5 fruit fly cellular contexts compared by ENCODE assay signal in genomic region chr3L:2572907-2573591, dm6.
TF ChIP-seq lines count a peak whose summit lies in the region.

No protein-coding gene starts in this region.

- no peak for TF ChIP-seq CTCF in whole organism, embryonic (GFP tag; optimal IDR thresholded peaks at IDR 0.05; lab: Kevin White, UChicago)

TF ChIP-seq in whole organism, adult, 20 proteins besides CTCF, POLR2A, EP300 and RAD21:
- TF ChIP-seq ovo (GFP tag; optimal IDR thresholded peaks at IDR 0.05; lab: Kevin White, UChicago) = no peak
- TF ChIP-seq CG33017 (tag; optimal IDR thresholded peaks at IDR 0.05; lab: Kevin White, UChicago) = peak; percentile 27
- TF ChIP-seq Crg-1 (GFP tag; optimal IDR thresholded peaks at IDR 0.05; lab: Kevin White, UChicago) = peak; percentile 13
- peak; percentile 69 for TF ChIP-seq cic (GFP tag; optimal IDR thresholded peaks at IDR 0.05; lab: Kevin White, UChicago)
- TF ChIP-seq kay (GFP tag; lab: Kevin White, UChicago; ENCODE audit: borderline replicate concordance) = peak; percentile 98
- no peak for TF ChIP-seq CG1620 (GFP tag; optimal IDR thresholded peaks at IDR 0.05; lab: Kevin White, UChicago)
- TF ChIP-seq CG11617 (GFP tag; optimal IDR thresholded peaks at IDR 0.05; lab: Kevin White, UChicago) = peak; percentile 0

TF ChIP-seq in whole organism, embryonic, 481 proteins besides CTCF, POLR2A, EP300 and RAD21 (continues in another document):
- no peak for TF ChIP-seq pho (GFP tag; optimal IDR thresholded peaks at IDR 0.05; lab: Kevin White, UChicago)
- no peak for TF ChIP-seq CG12155 (GFP tag; optimal IDR thresholded peaks at IDR 0.05; lab: Kevin White, UChicago)
- peak in 1 of 2 experiments; percentile 64 for TF ChIP-seq eve (GFP tag; optimal IDR thresholded peaks at IDR 0.05; lab: Kevin White, UChicago)
- TF ChIP-seq GATAe (GFP tag; conservative IDR thresholded peaks at IDR 0.05; lab: Robert Waterston, UW) = peak; percentile 50; the same call in 1 of the 2 replicates
- peak; percentile 35 for TF ChIP-seq sd (tag; optimal IDR thresholded peaks at IDR 0.05; lab: Kevin White, UChicago)
- TF ChIP-seq lbe (GFP tag; optimal IDR thresholded peaks at IDR 0.05; lab: Kevin White, UChicago) = peak; percentile 42
- no peak for TF ChIP-seq CG30020 (tag; optimal IDR thresholded peaks at IDR 0.05; lab: Kevin White, UChicago)
- TF ChIP-seq CG34376 (GFP tag; optimal IDR thresholded peaks at IDR 0.05; lab: Kevin White, UChicago) = peak; percentile 87
- TF ChIP-seq CG17612 (GFP tag; IDR thresholded peaks at IDR 0.05; lab: Robert Waterston, UW) = no peak
- TF ChIP-seq sug (tag; optimal IDR thresholded peaks at IDR 0.05; lab: Kevin White, UChicago) = peak; percentile 82
- TF ChIP-seq CG6791 (GFP tag; IDR thresholded peaks at IDR 0.05; lab: Robert Waterston, UW; ENCODE audit: partially characterized antibody) = no peak
- no peak for TF ChIP-seq Hand (GFP tag; optimal IDR thresholded peaks at IDR 0.05; lab: Kevin White, UChicago)
- TF ChIP-seq CG10147 (GFP tag; optimal IDR thresholded peaks at IDR 0.05; lab: Kevin White, UChicago) = peak; percentile 16
- TF ChIP-seq gro (GFP tag; optimal IDR thresholded peaks at IDR 0.05; lab: Kevin White, UChicago) = peak; percentile 36
- TF ChIP-seq corto (GFP tag; optimal IDR thresholded peaks at IDR 0.05; lab: Kevin White, UChicago) = peak; percentile 72
- TF ChIP-seq CG6765 (GFP tag; optimal IDR thresholded peaks at IDR 0.05; lab: Kevin White, UChicago) = no peak
- TF ChIP-seq Ravus (GFP tag; IDR thresholded peaks at IDR 0.05; lab: Robert Waterston, UW) = no peak
- peak; percentile 41 for TF ChIP-seq ftz-f1 (GFP tag; optimal IDR thresholded peaks at IDR 0.05; lab: Kevin White, UChicago)
- TF ChIP-seq exex (tag; optimal IDR thresholded peaks at IDR 0.05; lab: Kevin White, UChicago) = peak; percentile 94
- TF ChIP-seq CG7987 (GFP tag; optimal IDR thresholded peaks at IDR 0.05; lab: Kevin White, UChicago) = peak; percentile 3
- peak; percentile 59; the same call in 1 of the 2 replicates for TF ChIP-seq rib (GFP tag; IDR thresholded peaks at IDR 0.05; lab: Robert Waterston, UW)

TF ChIP-seq in whole organism, prepupa, 60 proteins besides CTCF, POLR2A, EP300 and RAD21:
- TF ChIP-seq Eip93F (GFP tag; optimal IDR thresholded peaks at IDR 0.05; lab: Kevin White, UChicago) = peak; percentile 86
- TF ChIP-seq Sox102F (GFP tag; optimal IDR thresholded peaks at IDR 0.05; lab: Kevin White, UChicago) = no peak
- peak; percentile 75 for TF ChIP-seq vri (GFP tag; optimal IDR thresholded peaks at IDR 0.05; lab: Kevin White, UChicago)
- no peak for TF ChIP-seq net (GFP tag; optimal IDR thresholded peaks at IDR 0.05; lab: Kevin White, UChicago)
- peak in 1 of 2 experiments; percentile 32 for TF ChIP-seq ss (GFP tag; optimal IDR thresholded peaks at IDR 0.05; lab: Kevin White, UChicago)
- TF ChIP-seq fkh (GFP tag; optimal IDR thresholded peaks at IDR 0.05; lab: Kevin White, UChicago) = peak; percentile 39
- peak; percentile 27 for TF ChIP-seq CG6854 (GFP tag; optimal IDR thresholded peaks at IDR 0.05; lab: Kevin White, UChicago)
- TF ChIP-seq svp (GFP tag; lab: Kevin White, UChicago) = peak; percentile 95

TF ChIP-seq in whole organism, pupa, 21 proteins besides CTCF, POLR2A, EP300 and RAD21:
- TF ChIP-seq CG14655 (GFP tag; optimal IDR thresholded peaks at IDR 0.05; lab: Kevin White, UChicago) (no peak), EcR (GFP tag; optimal IDR thresholded peaks at IDR 0.05; lab: Kevin White, UChicago) (peak; percentile 75)

TF ChIP-seq in whole organism, wandering third instar larva, 38 proteins besides CTCF, POLR2A, EP300 and RAD21:
- TF ChIP-seq sage (GFP tag; optimal IDR thresholded peaks at IDR 0.05; lab: Kevin White, UChicago) (peak; percentile 68), brk (GFP tag; optimal IDR thresholded peaks at IDR 0.05; lab: Kevin White, UChicago) (peak; percentile 64), h (GFP tag; optimal IDR thresholded peaks at IDR 0.05; lab: Kevin White, UChicago) (peak; percentile 25), dl (GFP tag; optimal IDR thresholded peaks at IDR 0.05; lab: Kevin White, UChicago; ENCODE audit: insufficient read depth in 1 of 2, partially characterized antibody in 2 of 2) (no peak), Hr83 (GFP tag; optimal IDR thresholded peaks at IDR 0.05; lab: Kevin White, UChicago; ENCODE audit: poor library complexity, severe bottlenecking) (peak; percentile 53), N (GFP tag; optimal IDR thresholded peaks at IDR 0.05; lab: Kevin White, UChicago) (no peak), Hnf4 (GFP tag; optimal IDR thresholded peaks at IDR 0.05; lab: Kevin White, UChicago) (peak; percentile 73), Dfd (GFP tag; optimal IDR thresholded peaks at IDR 0.05; lab: Kevin White, UChicago) (no peak), CG32264 (GFP tag; optimal IDR thresholded peaks at IDR 0.05; lab: Kevin White, UChicago) (peak; percentile 3), Sp1 (GFP tag; optimal IDR thresholded peaks at IDR 0.05; lab: Kevin White, UChicago) (peak; percentile 28), rgr (GFP tag; optimal IDR thresholded peaks at IDR 0.05; lab: Kevin White, UChicago) (peak; percentile 64), tai (GFP tag; optimal IDR thresholded peaks at IDR 0.05; lab: Kevin White, UChicago) (peak; percentile 50), OdsH (GFP tag; optimal IDR thresholded peaks at IDR 0.05; lab: Kevin White, UChicago) (no peak), Jra (GFP tag; optimal IDR thresholded peaks at IDR 0.05; lab: Kevin White, UChicago) (peak; percentile 42), Mio (GFP tag; optimal IDR thresholded peaks at IDR 0.05; lab: Kevin White, UChicago) (no peak), br (GFP tag; optimal IDR thresholded peaks at IDR 0.05; lab: Kevin White, UChicago) (peak; percentile 41), Dif (GFP tag; optimal IDR thresholded peaks at IDR 0.05; lab: Kevin White, UChicago; ENCODE audit: partially characterized antibody) (no peak), foxo (GFP tag; optimal IDR thresholded peaks at IDR 0.05; lab: Kevin White, UChicago) (peak in 1 of 2 experiments; percentile 8), Rel (GFP tag; optimal IDR thresholded peaks at IDR 0.05; lab: Kevin White, UChicago) (peak; percentile 26), Rel (tag; optimal IDR thresholded peaks at IDR 0.05; lab: Kevin White, UChicago) (peak; percentile 88)
